Fruit fly (Drosophila melanogaster) whole organism, embryonic: ENCODE data around the gene unc-119.
A peak's percentile ranks its signal among the peaks of the same experiment; 100 is the strongest.

Experiments used
- Aef1 ChIP-seq: fragments of 200-800 bp; sonication (Bioruptor generic); IDR thresholded peaks from 3 replicates; pipeline ENCODE4 v1.3.6; 2022; ENCODE audit warnings: missing biosample characterization, missing genetic modification characterization
- Antp ChIP-seq: fragments of 200-800 bp; sonication (Bioruptor generic); optimal IDR thresholded peaks from 3 replicates; lab custom pipeline; 2016; ENCODE audit warnings: missing biosample characterization, missing genetic modification characterization
- Bteb2 ChIP-seq: fragments of 200-800 bp; sonication (Bioruptor generic); optimal IDR thresholded peaks from 2 replicates; lab custom pipeline; 2016; ENCODE audit warnings: missing biosample characterization, missing genetic modification characterization
- CG10321 ChIP-seq: fragments of 200-800 bp; sonication (Bioruptor generic); IDR thresholded peaks from 2 replicates; pipeline ENCODE4 v1.3.6; 2022; ENCODE audit warnings: missing biosample characterization, missing genetic modification characterization
- CG10462 ChIP-seq: fragments of 200-800 bp; sonication (Bioruptor generic); optimal IDR thresholded peaks from 2 replicates; lab custom pipeline; 2016; ENCODE audit warnings: missing biosample characterization, missing genetic modification characterization
- CG11456 ChIP-seq: fragments of 200-800 bp; sonication (Bioruptor generic); IDR thresholded peaks from 3 replicates; pipeline ENCODE4 v1.3.6; 2022; ENCODE audit warnings: missing biosample characterization, missing genetic modification characterization
- CG12071 ChIP-seq: fragments of 200-800 bp; sonication (Bioruptor generic); optimal IDR thresholded peaks from 3 replicates; lab custom pipeline; 2018; ENCODE audit warnings: missing biosample characterization, mild to moderate bottlenecking, missing genetic modification characterization
- CG12219 ChIP-seq: fragments of 200-800 bp; sonication (Bioruptor generic); optimal IDR thresholded peaks from 3 replicates; lab custom pipeline; 2018; ENCODE audit warnings: missing biosample characterization, mild to moderate bottlenecking, missing genetic modification characterization
- CG13296 ChIP-seq: fragments of 200-800 bp; sonication (Bioruptor generic); optimal IDR thresholded peaks from 3 replicates; lab custom pipeline; 2018; ENCODE audit warnings: missing biosample characterization, mild to moderate bottlenecking, missing genetic modification characterization
- CG15601 ChIP-seq: fragments of 200-800 bp; sonication (Bioruptor generic); optimal IDR thresholded peaks from 3 replicates; lab custom pipeline; 2019; ENCODE audit warnings: missing biosample characterization, mild to moderate bottlenecking, missing genetic modification characterization, moderate library complexity
- CG15696 ChIP-seq: fragments of 200-800 bp; sonication (Bioruptor generic); optimal IDR thresholded peaks from 2 replicates; lab custom pipeline; 2019; ENCODE audit warnings: missing biosample characterization, mild to moderate bottlenecking, missing genetic modification characterization, moderate library complexity
- CG16815 ChIP-seq: fragments of 200-800 bp; sonication (Bioruptor generic); optimal IDR thresholded peaks from 3 replicates; lab custom pipeline; 2017; ENCODE audit warnings: missing biosample characterization, mild to moderate bottlenecking, missing genetic modification characterization
- CG17385 ChIP-seq: fragments of 200-800 bp; sonication (Bioruptor generic); optimal IDR thresholded peaks from 3 replicates; lab custom pipeline; 2018; ENCODE audit warnings: missing biosample characterization, mild to moderate bottlenecking, missing genetic modification characterization
- CG34224 ChIP-seq: fragments of 200-800 bp; sonication (Bioruptor generic); IDR thresholded peaks from 3 replicates; pipeline ENCODE4 v1.3.6; 2022; ENCODE audit warnings: missing biosample characterization, missing genetic modification characterization; ENCODE audit not compliant: partially characterized antibody
- CG34376 ChIP-seq: fragments of 200-800 bp; sonication (Bioruptor generic); optimal IDR thresholded peaks from 2 replicates; lab custom pipeline; 2018; ENCODE audit warnings: missing biosample characterization, mild to moderate bottlenecking, missing genetic modification characterization
- CG9437 ChIP-seq: fragments of 200-800 bp; sonication (Bioruptor generic); optimal IDR thresholded peaks from 2 replicates; lab custom pipeline; 2018; ENCODE audit warnings: missing biosample characterization, mild to moderate bottlenecking, missing genetic modification characterization
- CG9876 ChIP-seq: fragments of 200-800 bp; sonication (Bioruptor generic); optimal IDR thresholded peaks from 2 replicates; lab custom pipeline; 2016; ENCODE audit warnings: missing biosample characterization, missing genetic modification characterization
- CTCF ChIP-seq: fragments of 200-800 bp; sonication (Bioruptor generic); optimal IDR thresholded peaks from 2 replicates; lab custom pipeline; 2017; ENCODE audit warnings: missing biosample characterization, mild to moderate bottlenecking, missing genetic modification characterization, moderate library complexity
- Dfd ChIP-seq, 2 experiments: fragments of >200 bp; optimal IDR thresholded peaks; 2 replicates each; lab custom pipeline; 2017; ENCODE audit warnings: missing biosample characterization in 2 of 2, missing genetic modification characterization in 2 of 2
- ERR ChIP-seq: fragments of 200-800 bp; sonication (Bioruptor generic); optimal IDR thresholded peaks from 2 replicates; lab custom pipeline; 2016; ENCODE audit warnings: missing biosample characterization, missing genetic modification characterization
- Fer1 ChIP-seq: fragments of 200-800 bp; sonication (Bioruptor generic); optimal IDR thresholded peaks from 2 replicates; lab custom pipeline; 2017; ENCODE audit warnings: missing biosample characterization, mild to moderate bottlenecking, missing genetic modification characterization
- GATAe ChIP-seq: fragments of 200-800 bp; sonication (Bioruptor generic); conservative IDR thresholded peaks from 2 replicates; pipeline ENCODE4 v1.3.6; 2022; ENCODE audit warnings: missing biosample characterization, missing genetic modification characterization
- H15 ChIP-seq: fragments of 200-800 bp; sonication (Bioruptor generic); IDR thresholded peaks from 3 replicates; pipeline ENCODE4 v1.3.6; 2022; ENCODE audit warnings: missing biosample characterization, missing genetic modification characterization
- HHEX ChIP-seq: fragments of 200-800 bp; sonication (Bioruptor generic); optimal IDR thresholded peaks from 3 replicates; lab custom pipeline; 2017; ENCODE audit warnings: missing biosample characterization, mild to moderate bottlenecking, missing genetic modification characterization, missing genetic modification reagents
- HLHmδ ChIP-seq: fragments of 200-800 bp; sonication (Bioruptor generic); optimal IDR thresholded peaks from 2 replicates; lab custom pipeline; 2018; ENCODE audit warnings: missing biosample characterization, mild to moderate bottlenecking, missing genetic modification characterization, moderate library complexity
- Hsf ChIP-seq: fragments of 200-800 bp; sonication (Bioruptor generic); optimal IDR thresholded peaks from 3 replicates; lab custom pipeline; 2016; ENCODE audit warnings: missing biosample characterization, missing genetic modification characterization
- Lhr ChIP-seq: fragments of 200-800 bp; sonication (Bioruptor generic); optimal IDR thresholded peaks from 3 replicates; lab custom pipeline; 2017; ENCODE audit warnings: mild to moderate bottlenecking, missing biosample characterization, missing genetic modification reagents, missing genetic modification characterization
- Lim3 ChIP-seq: fragments of 200-800 bp; sonication (Bioruptor generic); IDR thresholded peaks from 2 replicates; pipeline ENCODE4 v1.3.6; 2022; ENCODE audit warnings: missing biosample characterization, missing genetic modification characterization
- Neu2 ChIP-seq: fragments of 200-800 bp; sonication (Bioruptor generic); optimal IDR thresholded peaks from 3 replicates; lab custom pipeline; 2016; ENCODE audit warnings: missing biosample characterization, missing genetic modification characterization, borderline replicate concordance
- Nf-YC ChIP-seq: fragments of 200-800 bp; optimal IDR thresholded peaks from 3 replicates; lab custom pipeline; 2019; ENCODE audit warnings: missing biosample characterization, mild to moderate bottlenecking, missing genetic modification characterization, moderate library complexity
- Optix ChIP-seq: fragments of 200-800 bp; sonication (Bioruptor generic); IDR thresholded peaks from 3 replicates; pipeline ENCODE4 v1.3.6; 2022; ENCODE audit warnings: missing biosample characterization, missing genetic modification characterization
- Rx ChIP-seq: fragments of 200-800 bp; sonication (Bioruptor generic); IDR thresholded peaks from 2 replicates; pipeline ENCODE4 v1.3.6; 2022; ENCODE audit warnings: missing biosample characterization, missing genetic modification characterization
- Sry-β ChIP-seq: fragments of 200-800 bp; sonication (Bioruptor generic); optimal IDR thresholded peaks from 2 replicates; lab custom pipeline; 2018; ENCODE audit warnings: missing biosample characterization, mild to moderate bottlenecking, missing genetic modification characterization, moderate library complexity
- Taf1 ChIP-seq: fragments of 200-800 bp; sonication (Bioruptor generic); IDR thresholded peaks from 2 replicates; pipeline ENCODE4 v1.3.6; 2022; ENCODE audit warnings: missing biosample characterization, missing genetic modification characterization
- Xbp1 ChIP-seq: fragments of 200-800 bp; sonication (Bioruptor generic); optimal IDR thresholded peaks from 3 replicates; lab custom pipeline; 2016; ENCODE audit warnings: missing biosample characterization, mild to moderate bottlenecking, missing genetic modification characterization
- bigmax ChIP-seq: fragments of 200-800 bp; sonication (Bioruptor generic); optimal IDR thresholded peaks from 2 replicates; lab custom pipeline; 2018; ENCODE audit warnings: missing biosample characterization, mild to moderate bottlenecking, missing genetic modification characterization
- caup ChIP-seq: fragments of 200-800 bp; sonication (Bioruptor generic); optimal IDR thresholded peaks from 3 replicates; lab custom pipeline; 2017; ENCODE audit warnings: missing biosample characterization, mild to moderate bottlenecking, missing genetic modification characterization, moderate library complexity; ENCODE audit not compliant: severe bottlenecking
- crp ChIP-seq, 2 experiments: fragments of 200-800 bp; sonication (Bioruptor generic); optimal IDR thresholded peaks; 2 replicates in 1 of 2; 3 replicates in 1 of 2; lab custom pipeline; 2017; ENCODE audit warnings: missing biosample characterization in 2 of 2, missing genetic modification characterization in 2 of 2, mild to moderate bottlenecking in 1 of 2, moderate library complexity in 1 of 2
- danr ChIP-seq: fragments of 200-800 bp; sonication (Bioruptor generic); IDR thresholded peaks from 2 replicates; pipeline ENCODE4 v1.3.6; 2022; ENCODE audit warnings: missing biosample characterization, missing genetic modification characterization
- dmrt11E ChIP-seq: fragments of 200-800 bp; sonication (Bioruptor generic); optimal IDR thresholded peaks from 3 replicates; lab custom pipeline; 2018; ENCODE audit warnings: missing biosample characterization, mild to moderate bottlenecking, missing genetic modification characterization, moderate library complexity
- dysf ChIP-seq: fragments of 200-800 bp; sonication (Bioruptor generic); IDR thresholded peaks from 3 replicates; pipeline ENCODE4 v1.3.6; 2022; ENCODE audit warnings: missing biosample characterization, missing genetic modification characterization
- fru ChIP-seq: fragments of >200 bp; optimal IDR thresholded peaks from 2 replicates; lab custom pipeline; 2017
- gcm ChIP-seq: fragments of 200-800 bp; sonication (Bioruptor generic); optimal IDR thresholded peaks from 2 replicates; lab custom pipeline; 2019; ENCODE audit warnings: missing biosample characterization, mild to moderate bottlenecking, missing genetic modification characterization, moderate library complexity
- lbe ChIP-seq: fragments of 200-800 bp; sonication (Bioruptor generic); optimal IDR thresholded peaks from 2 replicates; lab custom pipeline; 2016; ENCODE audit warnings: missing biosample characterization, mild to moderate bottlenecking, missing genetic modification characterization
- nau ChIP-seq: fragments of 200-800 bp; sonication (Bioruptor generic); optimal IDR thresholded peaks from 3 replicates; lab custom pipeline; 2017; ENCODE audit warnings: missing biosample characterization, mild to moderate bottlenecking, missing genetic modification characterization, missing genetic modification reagents
- pita ChIP-seq: fragments of 200-800 bp; sonication (Bioruptor generic); optimal IDR thresholded peaks from 2 replicates; lab custom pipeline; 2017; ENCODE audit warnings: missing biosample characterization, mild to moderate bottlenecking, missing genetic modification characterization
- psq ChIP-seq: fragments of 200-800 bp; sonication (Bioruptor generic); optimal IDR thresholded peaks from 2 replicates; lab custom pipeline; 2017; ENCODE audit warnings: missing biosample characterization, missing genetic modification characterization
- slbo ChIP-seq: fragments of 200-800 bp; sonication (Bioruptor generic); IDR thresholded peaks from 2 replicates; pipeline ENCODE4 v1.3.6; 2022; ENCODE audit warnings: missing biosample characterization, missing genetic modification characterization
- slou ChIP-seq: fragments of 200-800 bp; sonication (Bioruptor generic); optimal IDR thresholded peaks from 3 replicates; lab custom pipeline; 2016; ENCODE audit warnings: missing biosample characterization, missing genetic modification characterization
- sug ChIP-seq: fragments of 200-800 bp; optimal IDR thresholded peaks from 2 replicates; lab custom pipeline; 2019; ENCODE audit warnings: missing biosample characterization, mild to moderate bottlenecking, missing genetic modification characterization, moderate library complexity
- yki ChIP-seq: fragments of >200 bp; optimal IDR thresholded peaks from 3 replicates; lab custom pipeline; 2018
- z ChIP-seq: fragments of 200-800 bp; sonication (Bioruptor generic); IDR thresholded peaks from 3 replicates; pipeline ENCODE4 v1.3.6; 2022; ENCODE audit warnings: missing biosample characterization, missing genetic modification characterization

Gene unc-119

dm6 chrX:7324816-7325246, 33.7 kb upstream of the unc-119 start (continued):
- TF ChIP-seq H15 (GFP tag; lab: Robert Waterston, UW) (peak; percentile 93), CG9437 (peak; percentile 91), Aef1 (GFP tag; lab: Robert Waterston, UW) (peak; percentile 91), Lim3 (GFP tag; lab: Robert Waterston, UW) (peak; percentile 80), danr (GFP tag; lab: Robert Waterston, UW) (peak; percentile 92), slou (GFP tag; lab: Kevin White, UChicago) (peak; percentile 83), Hsf (GFP tag; lab: Kevin White, UChicago) (peak; percentile 93), Rx (GFP tag; lab: Robert Waterston, UW) (peak; percentile 84), caup (GFP tag; lab: Kevin White, UChicago) (peak; percentile 92), Bteb2 (GFP tag; lab: Kevin White, UChicago) (peak; percentile 80), CTCF (peak; percentile 68), CG15696 (tag; lab: Kevin White, UChicago) (peak; percentile 97), gcm (peak; percentile 98), dmrt11E (tag; lab: Kevin White, UChicago) (peak; percentile 98), Antp (GFP tag; lab: Kevin White, UChicago) (peak; percentile 28), CG12071 (GFP tag; lab: Kevin White, UChicago) (peak; percentile 92), yki (lab: Kevin White, UChicago) (peak; percentile 17), Xbp1 (GFP tag; lab: Kevin White, UChicago) (peak; percentile 95), pita (GFP tag; lab: Kevin White, UChicago) (no peak), HHEX (GFP tag; lab: Kevin White, UChicago) (peak; percentile 95), CG10462 (GFP tag; lab: Kevin White, UChicago) (peak; percentile 93), psq (peak; percentile 75), Sry-β (GFP tag; lab: Kevin White, UChicago) (peak; percentile 59), CG16815 (GFP tag; lab: Kevin White, UChicago) (peak; percentile 95), CG11456 (GFP tag; lab: Robert Waterston, UW) (peak; percentile 88), Taf1 (GFP tag; lab: Robert Waterston, UW) (peak; percentile 87), HLHmδ (no peak), Optix (GFP tag; lab: Robert Waterston, UW) (peak; percentile 83), lbe (GFP tag; lab: Kevin White, UChicago) (peak; percentile 91), Lhr (peak; percentile 96), CG15601 (tag; lab: Kevin White, UChicago) (peak; percentile 97), CG34376 (GFP tag; lab: Kevin White, UChicago) (peak; percentile 68), CG9876 (no peak), Neu2 (GFP tag; lab: Kevin White, UChicago) (no peak), CG10321 (GFP tag; lab: Robert Waterston, UW) (peak; percentile 79), bigmax (GFP tag; lab: Kevin White, UChicago) (peak; percentile 68), CG17385 (peak; percentile 94), slbo (GFP tag; lab: Robert Waterston, UW) (peak; percentile 93), z (GFP tag; lab: Robert Waterston, UW) (peak; percentile 68; the same call in 2 of the 3 replicates), sug (tag; lab: Kevin White, UChicago) (peak; percentile 85), ERR (peak; percentile 14), fru (lab: Kevin White, UChicago) (no peak), Fer1 (GFP tag; lab: Kevin White, UChicago) (peak; percentile 96), dysf (GFP tag; lab: Robert Waterston, UW) (peak; percentile 97), Nf-YC (tag; lab: Kevin White, UChicago) (peak; percentile 85), Dfd (GFP tag; optimal IDR thresholded peaks at IDR 0.05; lab: Kevin White, UChicago) (no peak), GATAe (GFP tag; lab: Robert Waterston, UW) (peak; percentile 79), nau (GFP tag; lab: Kevin White, UChicago) (peak; percentile 95), CG13296 (GFP tag; lab: Kevin White, UChicago) (peak; percentile 94), crp (GFP tag; optimal IDR thresholded peaks at IDR 0.05; lab: Kevin White, UChicago) (peak; percentile 9 to 69), CG12219 (GFP tag; lab: Kevin White, UChicago) (peak; percentile 97), CG34224 (GFP tag; lab: Robert Waterston, UW) (no peak)
